Worm (Caenorhabditis elegans) whole organism, L4 larva: Measurements from ENCODE around the gene pyr-1.

Experiments used
- F26F4.8 ChIP-seq: fragments of 200-800 bp; sonication (Bioruptor generic); conservative IDR thresholded peaks from 2 replicates; pipeline ENCODE4 v1.3.6; 2022; ENCODE audit warnings: missing genetic modification characterization, missing compliant biosample characterization
- aha-1 ChIP-seq: fragments of 150-350 bp; peaks from one replicate; lab custom pipeline; 2014; ENCODE audit warnings: missing biosample characterization, missing genetic modification characterization
- ceh-82 ChIP-seq: sonication (generic microtip); optimal IDR thresholded peaks from 2 replicates; lab custom pipeline; 2017; ENCODE audit warnings: missing biosample characterization, missing genetic modification characterization
- ces-1 ChIP-seq: fragments of 150-350 bp; sonication (generic microtip); optimal IDR thresholded peaks from 4 replicates; lab custom pipeline; 2014; ENCODE audit warnings: missing biosample characterization, missing genetic modification reagents, missing genetic modification characterization
- fkh-10 ChIP-seq: fragments of 150-350 bp; optimal IDR thresholded peaks from 2 replicates; lab custom pipeline; 2014; ENCODE audit warnings: missing biosample characterization, missing genetic modification reagents, missing genetic modification characterization
- mxl-2 ChIP-seq: fragments of 200-800 bp; sonication (Bioruptor generic); conservative IDR thresholded peaks from 2 replicates; pipeline ENCODE4 v1.3.6; 2022; ENCODE audit warnings: missing genetic modification reagents, missing genetic modification characterization, missing compliant biosample characterization
- nhr-10 ChIP-seq: fragments of 150-350 bp; optimal IDR thresholded peaks from 2 replicates; lab custom pipeline; 2014; ENCODE audit warnings: missing biosample characterization, missing genetic modification characterization
- nhr-237 ChIP-seq: sonication (generic microtip); optimal IDR thresholded peaks from 2 replicates; lab custom pipeline; 2017; ENCODE audit warnings: missing biosample characterization, missing genetic modification characterization

DNA sequence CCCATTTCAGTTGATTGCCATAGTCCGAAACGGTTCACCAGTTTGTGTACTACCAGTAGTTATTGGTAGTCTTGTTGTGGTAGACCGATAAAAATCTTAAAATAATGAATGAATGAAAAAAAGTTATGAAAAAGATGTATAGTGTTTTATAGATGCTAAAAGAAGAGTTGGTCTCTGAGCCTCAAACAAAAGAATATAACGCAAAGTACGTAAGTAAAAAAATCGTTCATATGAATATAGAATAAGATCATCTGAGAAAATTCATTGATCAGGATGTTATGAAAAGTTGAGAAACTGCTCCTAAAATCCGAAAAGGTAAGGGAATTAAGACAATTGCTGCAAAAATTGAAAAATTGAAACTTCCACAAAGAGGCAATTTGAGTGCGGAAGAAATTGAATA is 33.4 kb upstream of the pyr-1 start, which contains the start of gene chhy-1:
- no peak for TF ChIP-seq nhr-237 (tag; lab: Kevin White, UChicago)
- TF ChIP-seq nhr-10 (tag; lab: Kevin White, UChicago) = no peak
- TF ChIP-seq fkh-10 = no peak
- no peak for TF ChIP-seq aha-1
- TF ChIP-seq ceh-82 (tag; lab: Kevin White, UChicago) = no peak
- TF ChIP-seq mxl-2 = no peak
- TF ChIP-seq ces-1 (GFP tag; lab: Kevin White, UChicago) = no peak
- TF ChIP-seq F26F4.8 = no peak
